Worm (Caenorhabditis elegans): ENCODE results near the gene F42E11.3.

- TF ChIP-seq nhr-10 (tag; optimal IDR thresholded peaks at IDR 0.05) (no peak), nhr-237 (tag; optimal IDR thresholded peaks at IDR 0.05) (no peak), lin-11 (tag; optimal IDR thresholded peaks at IDR 0.05) (no peak), mdl-1 (tag; optimal IDR thresholded peaks at IDR 0.05) (no peak), unc-55 (GFP tag; optimal IDR thresholded peaks at IDR 0.05) (no peak), ztf-4 (tag; optimal IDR thresholded peaks at IDR 0.05) (no peak), lsy-2 (tag; optimal IDR thresholded peaks at IDR 0.05) (no peak), ama-1 (optimal IDR thresholded peaks at IDR 0.05) (no peak), F13H6.1 (tag; optimal IDR thresholded peaks at IDR 0.05) (no peak), skn-1 (tag; optimal IDR thresholded peaks at IDR 0.05) (no peak), ZK546.5 (tag; optimal IDR thresholded peaks at IDR 0.05) (no peak), dmd-4 (tag; optimal IDR thresholded peaks at IDR 0.05) (no peak)
Measured at ce11 chrX:11370090-11370489, 5.3 kb downstream of the F42E11.3 start.
